Worm (Caenorhabditis elegans): ENCODE measurements around the gene alg-3.

DNA sequence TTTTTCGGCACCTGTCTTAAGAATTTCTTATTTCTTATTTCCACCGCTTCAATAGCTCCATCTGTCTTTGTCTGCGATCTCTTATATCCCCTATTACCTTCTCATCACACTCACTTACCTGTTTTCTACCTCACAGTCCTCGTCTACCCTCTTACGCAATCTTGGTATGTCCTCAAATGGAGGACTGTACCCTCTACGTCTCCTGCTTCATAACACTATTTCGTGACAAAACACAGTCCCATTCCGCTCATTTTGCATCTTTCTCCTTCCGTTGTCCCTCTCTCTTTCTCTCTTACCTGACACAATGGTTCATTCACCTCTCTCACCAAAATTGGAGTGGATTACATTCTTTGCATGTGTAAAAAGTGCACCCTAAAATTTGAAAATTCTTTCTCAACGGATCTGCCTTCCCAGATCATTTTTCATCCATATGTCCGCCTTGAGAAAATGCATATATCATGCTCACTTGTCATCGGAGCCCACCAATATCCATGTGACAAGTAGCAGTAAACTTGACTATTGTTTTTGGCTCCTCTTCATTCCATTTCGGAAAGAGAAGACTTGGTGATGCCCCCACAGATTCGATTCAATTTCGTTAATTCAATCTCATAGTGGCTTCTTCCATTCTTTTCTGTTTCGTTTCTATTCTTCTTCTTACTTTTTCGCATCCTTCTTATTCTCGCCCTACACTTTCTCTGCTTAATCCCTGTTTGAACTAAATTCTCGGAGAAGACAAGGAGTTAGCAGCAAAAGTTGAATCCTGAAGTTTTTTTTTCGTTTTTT, 13.2 kb downstream of the alg-3 start:
- TF ChIP-seq T20F7.1 (GFP tag; optimal IDR thresholded peaks at IDR 0.05) (no peak), lin-15B (tag; optimal IDR thresholded peaks at IDR 0.05) (no peak), ZK546.5 (tag; optimal IDR thresholded peaks at IDR 0.05) (no peak), lsy-2 (tag; optimal IDR thresholded peaks at IDR 0.05) (peak in 1 of 2 experiments; percentile 8), nhr-237 (tag; optimal IDR thresholded peaks at IDR 0.05) (no peak), nhr-76 (tag; optimal IDR thresholded peaks at IDR 0.05) (no peak), skn-1 (tag; optimal IDR thresholded peaks at IDR 0.05) (no peak), fkh-10 (GFP tag; optimal IDR thresholded peaks at IDR 0.05) (no peak), F26F4.8 (GFP tag; conservative IDR thresholded peaks at IDR 0.05) (no peak), ztf-11 (tag; optimal IDR thresholded peaks at IDR 0.05) (no peak), unc-130 (GFP tag; optimal IDR thresholded peaks at IDR 0.05) (no peak), pha-4 (GFP tag; IDR thresholded peaks at IDR 0.05) (no peak), pha-4 (tag; optimal IDR thresholded peaks at IDR 0.05) (no peak)

Measured in whole organism, L4 larva.